Fruit fly (Drosophila melanogaster) whole organism, pupa: ENCODE results near the gene Sec16.
A peak's percentile ranks its signal among the peaks of the same experiment; 100 is the strongest.

Source experiments
- CG10348 ChIP-seq: fragments of 200-800 bp; sonication (Bioruptor generic); IDR thresholded peaks from 2 replicates; pipeline ENCODE4 v1.3.6; 2022; ENCODE audit warnings: missing biosample characterization, missing genetic modification characterization
- CG12605 ChIP-seq: fragments of 200-800 bp; sonication (Bioruptor generic); IDR thresholded peaks from 2 replicates; pipeline ENCODE4 v1.3.6; 2022; ENCODE audit warnings: missing biosample characterization, missing genetic modification characterization
- CG13204 ChIP-seq: fragments of 200-800 bp; sonication (Bioruptor generic); optimal IDR thresholded peaks from 2 replicates; lab custom pipeline; 2018; ENCODE audit warnings: missing biosample characterization, mild to moderate bottlenecking, missing genetic modification characterization, moderate library complexity
- CG14655 ChIP-seq: fragments of 200-800 bp; sonication (Bioruptor generic); optimal IDR thresholded peaks from 3 replicates; lab custom pipeline; 2017; ENCODE audit warnings: mild to moderate bottlenecking, missing biosample characterization, missing genetic modification reagents, missing genetic modification characterization
- CG15710 ChIP-seq: fragments of 200-800 bp; sonication (Bioruptor generic); optimal IDR thresholded peaks from 2 replicates; lab custom pipeline; 2018; ENCODE audit warnings: missing biosample characterization, mild to moderate bottlenecking, missing genetic modification characterization, moderate library complexity
- CG17806 ChIP-seq: fragments of 200-800 bp; sonication (Bioruptor generic); optimal IDR thresholded peaks from 2 replicates; lab custom pipeline; 2018; ENCODE audit warnings: missing biosample characterization, mild to moderate bottlenecking, missing genetic modification characterization, moderate library complexity
- CG32121 ChIP-seq: fragments of 200-800 bp; sonication (Bioruptor generic); IDR thresholded peaks from 2 replicates; pipeline ENCODE4 v1.3.6; 2022; ENCODE audit warnings: missing biosample characterization, missing genetic modification characterization
- CG34367 ChIP-seq: fragments of 200-800 bp; sonication (Bioruptor generic); optimal IDR thresholded peaks from 2 replicates; lab custom pipeline; 2018; ENCODE audit warnings: missing biosample characterization, mild to moderate bottlenecking, missing genetic modification characterization
- CG4496 ChIP-seq: fragments of 200-800 bp; sonication (Bioruptor generic); IDR thresholded peaks from 3 replicates; pipeline ENCODE4 v1.3.6; 2022; ENCODE audit warnings: missing biosample characterization, missing genetic modification characterization
- CG8159 ChIP-seq: fragments of 200-800 bp; sonication (Bioruptor generic); optimal IDR thresholded peaks from 3 replicates; lab custom pipeline; 2018; ENCODE audit warnings: missing biosample characterization, mild to moderate bottlenecking, missing genetic modification characterization, moderate library complexity
- CG8301 ChIP-seq: fragments of 200-800 bp; sonication (Bioruptor generic); optimal IDR thresholded peaks from 2 replicates; lab custom pipeline; 2018; ENCODE audit warnings: missing biosample characterization, mild to moderate bottlenecking, missing genetic modification characterization
- CG9948 ChIP-seq: fragments of 200-800 bp; sonication (Bioruptor generic); optimal IDR thresholded peaks from 2 replicates; lab custom pipeline; 2018; ENCODE audit warnings: missing biosample characterization, mild to moderate bottlenecking, missing genetic modification characterization, moderate library complexity
- D1 ChIP-seq: fragments of 200-800 bp; sonication (Bioruptor generic); optimal IDR thresholded peaks from 2 replicates; lab custom pipeline; 2018; ENCODE audit warnings: missing biosample characterization, mild to moderate bottlenecking, missing genetic modification characterization, moderate library complexity
- EcR ChIP-seq: fragments of 200-800 bp; sonication (Bioruptor generic); optimal IDR thresholded peaks from 3 replicates; lab custom pipeline; 2019; ENCODE audit warnings: missing biosample characterization, missing genetic modification characterization, mild to moderate bottlenecking, moderate library complexity, missing genetic modification reagents
- Ets98B ChIP-seq: fragments of 200-800 bp; sonication (Bioruptor generic); IDR thresholded peaks from 2 replicates; pipeline ENCODE4 v1.3.6; 2022; ENCODE audit warnings: missing biosample characterization, missing genetic modification characterization
- Pif1A ChIP-seq: fragments of 200-800 bp; sonication (Bioruptor generic); optimal IDR thresholded peaks from 3 replicates; lab custom pipeline; 2016; ENCODE audit warnings: missing biosample characterization, missing genetic modification characterization
- Pif1B ChIP-seq: fragments of 200-800 bp; sonication (Bioruptor generic); optimal IDR thresholded peaks from 3 replicates; lab custom pipeline; 2016; ENCODE audit warnings: missing biosample characterization, missing genetic modification characterization
- Snoo ChIP-seq: fragments of 200-800 bp; sonication (Bioruptor generic); optimal IDR thresholded peaks from 3 replicates; lab custom pipeline; 2017; ENCODE audit warnings: missing biosample characterization, mild to moderate bottlenecking, missing genetic modification characterization, inconsistent platforms
- fd96Ca ChIP-seq: fragments of 200-800 bp; sonication (Bioruptor generic); IDR thresholded peaks from 3 replicates; pipeline ENCODE4 v1.3.6; 2022; ENCODE audit warnings: missing biosample characterization, missing genetic modification characterization
- gl ChIP-seq: fragments of 200-800 bp; sonication (Bioruptor generic); optimal IDR thresholded peaks from 2 replicates; lab custom pipeline; 2018; ENCODE audit warnings: missing biosample characterization, mild to moderate bottlenecking, missing genetic modification characterization
- rn ChIP-seq: fragments of 200-800 bp; sonication (Bioruptor generic); IDR thresholded peaks from 2 replicates; pipeline ENCODE4 v1.3.6; 2022; ENCODE audit warnings: missing biosample characterization, missing genetic modification characterization

The Sec16 gene

dm6 chrX:12658400-12658998 is 62.7 kb downstream of the Sec16 start:
- TF ChIP-seq CG9948 (tag; lab: Kevin White, UChicago) (no peak), CG12605 (GFP tag; lab: Robert Waterston, UW) (no peak), CG34367 (no peak), Pif1A (GFP tag; lab: Kevin White, UChicago) (no peak), CG8159 (tag; lab: Kevin White, UChicago) (no peak), Pif1B (no peak), CG4496 (GFP tag; lab: Robert Waterston, UW) (no peak), rn (GFP tag; lab: Robert Waterston, UW) (no peak), gl (tag; lab: Kevin White, UChicago) (no peak)

DNA sequence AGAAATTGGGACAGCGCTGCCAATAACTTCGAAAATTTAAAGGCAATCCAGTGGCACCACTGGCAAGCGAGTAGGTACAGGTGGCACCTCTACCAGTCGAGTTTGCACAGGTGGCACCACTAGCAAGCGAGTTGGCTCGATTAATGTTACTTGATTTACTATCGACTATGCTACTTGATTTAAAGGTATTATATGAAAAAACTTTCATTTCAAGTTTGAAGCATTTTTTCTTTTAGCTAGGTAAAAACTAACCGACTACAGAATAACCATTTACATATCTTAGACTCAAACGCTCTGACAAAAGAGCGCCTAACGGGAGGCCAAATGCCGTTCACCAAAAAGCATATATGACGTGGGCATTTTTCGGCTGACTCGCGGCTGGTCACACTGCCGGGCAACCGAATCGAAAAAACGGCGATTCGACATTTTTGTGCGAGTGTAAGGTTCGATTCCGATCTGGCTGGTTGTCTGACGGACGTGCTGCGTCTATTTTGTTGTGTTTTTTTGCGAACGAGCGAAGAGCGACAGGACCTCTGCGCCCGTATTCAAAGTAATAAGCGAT is 63.2 kb downstream of the Sec16 start, which contains the start of gene Tis11:
Tis11 (plus strand) TSS at position 417 of the 562 bp plus-strand sequence.
- no peak for TF ChIP-seq CG17806 (tag; lab: Kevin White, UChicago)
- TF ChIP-seq Pif1A (GFP tag; lab: Kevin White, UChicago), result no peak
- no peak for TF ChIP-seq D1 (tag; lab: Kevin White, UChicago)
- no peak for TF ChIP-seq EcR (GFP tag; lab: Kevin White, UChicago)
- no peak for TF ChIP-seq CG13204 (GFP tag; lab: Kevin White, UChicago)
- no peak for TF ChIP-seq CG15710 (tag; lab: Kevin White, UChicago)
- no peak for TF ChIP-seq gl (tag; lab: Kevin White, UChicago)
- TF ChIP-seq Snoo (tag; lab: Kevin White, UChicago), result peak; percentile 17
- peak; percentile 0 for TF ChIP-seq CG8159 (tag; lab: Kevin White, UChicago)
- TF ChIP-seq CG10348 (GFP tag; lab: Robert Waterston, UW), result no peak
- TF ChIP-seq CG12605 (GFP tag; lab: Robert Waterston, UW), result peak; percentile 49; the same call in 1 of the 2 replicates
- TF ChIP-seq CG8301 (tag; lab: Kevin White, UChicago), result no peak
- TF ChIP-seq fd96Ca, result no peak
- no peak for TF ChIP-seq CG14655 (GFP tag; lab: Kevin White, UChicago)
- no peak for TF ChIP-seq rn (GFP tag; lab: Robert Waterston, UW)
- TF ChIP-seq CG32121 (GFP tag; lab: Robert Waterston, UW), result 0 out of 2 replicates have a peak, but pooled peaks have one; percentile 33
- peak; percentile 55; the same call in 2 of the 3 replicates for TF ChIP-seq CG4496 (GFP tag; lab: Robert Waterston, UW)
- TF ChIP-seq Pif1B, result no peak
- no peak for TF ChIP-seq CG9948 (tag; lab: Kevin White, UChicago)
- TF ChIP-seq Ets98B (GFP tag; lab: Robert Waterston, UW), result peak; percentile 26; the same call in 1 of the 2 replicates
- no peak for TF ChIP-seq CG34367
